Fruit fly (Drosophila melanogaster): Measurements from ENCODE around the gene RpS14b.

The RpS14b gene

dm6 chrX:7972363-7972942, 37.8 kb downstream of the RpS14b start (continued):
- TF ChIP-seq pum (GFP tag; optimal IDR thresholded peaks at IDR 0.05), result peak; percentile 59
- peak; percentile 49 for TF ChIP-seq Fer2 (tag; optimal IDR thresholded peaks at IDR 0.05)
- TF ChIP-seq Drgx (GFP tag; IDR thresholded peaks at IDR 0.05), result peak; percentile 90
- peak; percentile 32 for TF ChIP-seq CG3838 (GFP tag; optimal IDR thresholded peaks at IDR 0.05)
- TF ChIP-seq Sox102F (GFP tag; optimal IDR thresholded peaks at IDR 0.05), result peak; percentile 91
- no peak for TF ChIP-seq CG7928 (GFP tag; optimal IDR thresholded peaks at IDR 0.05)
- TF ChIP-seq row (GFP tag; IDR thresholded peaks at IDR 0.05), result peak; percentile 93
- TF ChIP-seq CG2889 (GFP tag; IDR thresholded peaks at IDR 0.05), result peak; percentile 74; the same call in 2 of the 3 replicates
- peak; percentile 79 for TF ChIP-seq D19A (tag; optimal IDR thresholded peaks at IDR 0.05)
- TF ChIP-seq nerfin-2 (GFP tag; IDR thresholded peaks at IDR 0.05; ENCODE audit: partially characterized antibody), result no peak
- peak; percentile 76 for TF ChIP-seq bab2 (GFP tag; optimal IDR thresholded peaks at IDR 0.05)
- no peak; the same call in 1 of the 2 replicates for TF ChIP-seq Adf1 (GFP tag; IDR thresholded peaks at IDR 0.05)
- TF ChIP-seq CkIIα-i1 (GFP tag; IDR thresholded peaks at IDR 0.05), result no peak
- TF ChIP-seq Nf-YB (GFP tag; optimal IDR thresholded peaks at IDR 0.05), result peak; percentile 70
- TF ChIP-seq Side (GFP tag; optimal IDR thresholded peaks at IDR 0.05), result peak; percentile 51
- no peak for TF ChIP-seq CG34224 (GFP tag; IDR thresholded peaks at IDR 0.05; ENCODE audit: partially characterized antibody)
- TF ChIP-seq br (optimal IDR thresholded peaks at IDR 0.05), result no peak
- no peak for TF ChIP-seq cg (GFP tag; optimal IDR thresholded peaks at IDR 0.05)
- peak; percentile 89 for TF ChIP-seq Fer1 (GFP tag; optimal IDR thresholded peaks at IDR 0.05)
- TF ChIP-seq CG17385 (GFP tag; optimal IDR thresholded peaks at IDR 0.05), result peak; percentile 84
- no peak for TF ChIP-seq Hmx (GFP tag; optimal IDR thresholded peaks at IDR 0.05)
- peak; percentile 93 for TF ChIP-seq nmo (GFP tag; optimal IDR thresholded peaks at IDR 0.05)
- no peak for TF ChIP-seq CG6791 (GFP tag; IDR thresholded peaks at IDR 0.05; ENCODE audit: partially characterized antibody)
- peak; percentile 73 for TF ChIP-seq CG11723 (GFP tag; optimal IDR thresholded peaks at IDR 0.05)
- no peak for TF ChIP-seq Neu2 (GFP tag; optimal IDR thresholded peaks at IDR 0.05; ENCODE audit: borderline replicate concordance)
- peak; percentile 43 for TF ChIP-seq D19B (GFP tag; optimal IDR thresholded peaks at IDR 0.05)
- no peak for TF ChIP-seq tna (GFP tag; IDR thresholded peaks at IDR 0.05; ENCODE audit: partially characterized antibody)
- peak; percentile 64 for TF ChIP-seq Atf3 (GFP tag; optimal IDR thresholded peaks at IDR 0.05)
- TF ChIP-seq bowl (GFP tag; IDR thresholded peaks at IDR 0.05), result 0 out of 2 replicates have a peak, but pooled peaks have one; percentile 43
- TF ChIP-seq HmgD (GFP tag; optimal IDR thresholded peaks at IDR 0.05), result peak; percentile 14
- peak; percentile 70 for TF ChIP-seq dan (GFP tag; IDR thresholded peaks at IDR 0.05)
- TF ChIP-seq sob (GFP tag; IDR thresholded peaks at IDR 0.05), result peak; percentile 88
- TF ChIP-seq Ets65A (GFP tag), result peak; percentile 94
- TF ChIP-seq sd (tag; optimal IDR thresholded peaks at IDR 0.05), result peak; percentile 65
- TF ChIP-seq gt (GFP tag; IDR thresholded peaks at IDR 0.05), result peak; percentile 58
- peak; percentile 91 for TF ChIP-seq CG12219 (GFP tag; optimal IDR thresholded peaks at IDR 0.05)
- TF ChIP-seq Lhr (GFP tag; optimal IDR thresholded peaks at IDR 0.05), result peak; percentile 75
- TF ChIP-seq CG9797 (GFP tag; optimal IDR thresholded peaks at IDR 0.05), result peak; percentile 28
- TF ChIP-seq CG10565 (GFP tag; optimal IDR thresholded peaks at IDR 0.05), result peak; percentile 11
- TF ChIP-seq CG1647 (GFP tag; optimal IDR thresholded peaks at IDR 0.05), result peak; percentile 56
- peak; percentile 90 for TF ChIP-seq chm (GFP tag; IDR thresholded peaks at IDR 0.05)
